Worm (Caenorhabditis elegans) whole organism, young adult: ENCODE measurements around the gene F55C5.10.

Experiments
- C06A6.2 ChIP-seq: fragments of 200-800 bp; sonication (Bioruptor generic); conservative IDR thresholded peaks from 2 replicates; pipeline ENCODE4 v1.3.6; 2022; ENCODE audit warnings: missing genetic modification characterization, missing compliant biosample characterization
- F57A8.1 ChIP-seq: fragments of 200-800 bp; sonication (Bioruptor generic); optimal IDR thresholded peaks from 2 replicates; lab custom pipeline; 2018; ENCODE audit warnings: mild to moderate bottlenecking, missing genetic modification characterization, moderate library complexity, missing compliant biosample characterization
- Y95B8A.8 ChIP-seq: fragments of 200-800 bp; sonication (Bioruptor generic); IDR thresholded peaks from 2 replicates; pipeline ENCODE4 v1.3.6; 2022; ENCODE audit warnings: missing genetic modification reagents, missing genetic modification characterization, missing compliant biosample characterization
- die-1 ChIP-seq: sonication (generic microtip); optimal IDR thresholded peaks from 2 replicates; lab custom pipeline; 2016; ENCODE audit warnings: missing genotype, mild to moderate bottlenecking, missing genetic modification characterization, missing compliant biosample characterization
- ekl-4 ChIP-seq: fragments of 200-800 bp; sonication (Bioruptor generic); IDR thresholded peaks from 2 replicates; pipeline ENCODE4 v1.3.6; 2022; ENCODE audit warnings: missing genetic modification reagents, missing genetic modification characterization, missing compliant biosample characterization
- hlh-12 ChIP-seq: sonication (generic microtip); optimal IDR thresholded peaks from 2 replicates; lab custom pipeline; 2016; ENCODE audit warnings: missing genetic modification characterization, missing compliant biosample characterization
- mel-28 ChIP-seq: sonication (generic microtip); optimal IDR thresholded peaks from 2 replicates; lab custom pipeline; 2016; ENCODE audit warnings: borderline replicate concordance, mild to moderate bottlenecking, missing genetic modification characterization, missing compliant biosample characterization
- pha-4 ChIP-seq: fragments of 150-350 bp; sonication (generic microtip); optimal IDR thresholded peaks from 2 replicates; lab custom pipeline; 2014; ENCODE audit warnings: missing biosample characterization, missing genetic modification reagents, missing genetic modification characterization

DNA sequence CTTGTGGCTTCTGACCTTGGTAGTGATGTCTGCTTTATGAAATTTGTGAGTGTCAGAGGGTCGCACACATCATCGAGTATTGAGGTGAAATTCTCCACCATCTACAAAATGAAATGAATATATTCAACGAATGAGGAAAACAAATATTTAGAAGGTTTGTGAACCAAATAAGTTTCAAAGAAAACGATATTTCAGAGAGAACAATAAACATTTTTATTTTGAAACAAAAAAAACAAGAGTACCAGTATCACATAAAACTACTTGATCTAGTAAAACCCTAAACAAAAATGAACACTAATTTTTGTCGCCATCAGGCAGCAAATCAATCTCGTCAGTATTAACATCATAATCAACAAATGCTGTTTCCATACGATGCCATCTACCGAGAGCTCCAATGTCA lies 33.8 kb downstream of the F55C5.10 start, which contains the start of gene R04F11.3:
- no peak for TF ChIP-seq hlh-12 (tag; lab: Kevin White, UChicago)
- TF ChIP-seq Y95B8A.8 (GFP tag; lab: Robert Waterston, UW): no peak
- TF ChIP-seq ekl-4 (GFP tag; lab: Robert Waterston, UW): no peak
- no peak for TF ChIP-seq mel-28 (tag; lab: Kevin White, UChicago)
- TF ChIP-seq F57A8.1 (GFP tag; lab: Kevin White, UChicago): no peak
- no peak for TF ChIP-seq C06A6.2 (GFP tag; lab: Robert Waterston, UW)
- TF ChIP-seq die-1: no peak
- TF ChIP-seq pha-4 (tag; lab: Kevin White, UChicago): no peak
